Worm (Caenorhabditis elegans) whole organism, L1 larva: ENCODE data around the gene pyk-2.

Source experiments
- C04F5.9 ChIP-seq: sonication (generic microtip); optimal IDR thresholded peaks from 2 replicates; lab custom pipeline; 2016; ENCODE audit warnings: missing genetic modification characterization, missing compliant biosample characterization
- C16A3.4 ChIP-seq: fragments of 150-350 bp; optimal IDR thresholded peaks from 2 replicates; lab custom pipeline; 2014; ENCODE audit warnings: missing biosample characterization, missing genetic modification characterization
- F16B12.6 ChIP-seq: fragments of 150-350 bp; optimal IDR thresholded peaks from 2 replicates; lab custom pipeline; 2014; ENCODE audit warnings: missing biosample characterization, missing genetic modification characterization
- aha-1 ChIP-seq: fragments of 150-350 bp; optimal IDR thresholded peaks from 2 replicates; lab custom pipeline; 2014; ENCODE audit warnings: missing biosample characterization, missing genetic modification characterization
- alr-1 ChIP-seq: fragments of 200-800 bp; sonication (Bioruptor generic); optimal IDR thresholded peaks from 2 replicates; lab custom pipeline; 2018; ENCODE audit warnings: borderline replicate concordance, mild to moderate bottlenecking, missing genetic modification characterization, missing compliant biosample characterization
- blmp-1 ChIP-seq: fragments of 150-350 bp; optimal IDR thresholded peaks from 2 replicates; lab custom pipeline; 2014; ENCODE audit warnings: missing biosample characterization, missing genetic modification characterization
- ceh-82 ChIP-seq, 3 experiments: fragments of 150-350 bp in 1 of 3; sonication (generic microtip) in 2 of 3; optimal IDR thresholded peaks; 2 replicates each; lab custom pipeline; 2014 to 2017; ENCODE audit warnings: missing biosample characterization in 3 of 3, missing genetic modification characterization in 3 of 3
- ces-1 ChIP-seq: fragments of 150-350 bp; optimal IDR thresholded peaks from 2 replicates; lab custom pipeline; 2014; ENCODE audit warnings: missing biosample characterization, missing genetic modification reagents, missing genetic modification characterization
- dsc-1 ChIP-seq: sonication (generic microtip); optimal IDR thresholded peaks from 2 replicates; lab custom pipeline; 2016; ENCODE audit warnings: mild to moderate bottlenecking, missing genetic modification characterization, missing compliant biosample characterization
- efl-1 ChIP-seq, 4 experiments: fragments of 150-350 bp; optimal IDR thresholded peaks in 3 of 4; peaks in 1 of 4; 1 replicate in 1 of 4; 2 replicates in 3 of 4; lab custom pipeline; 2014; ENCODE audit warnings: missing biosample characterization in 2 of 4, missing genetic modification characterization in 2 of 4, missing genetic modification reagents in 2 of 4
- egl-13 ChIP-seq: sonication (generic microtip); optimal IDR thresholded peaks from 2 replicates; lab custom pipeline; 2016; ENCODE audit warnings: missing genotype, missing genetic modification reagents, missing genetic modification characterization, missing compliant biosample characterization
- egl-27 ChIP-seq, 2 experiments: fragments of 150-350 bp in 1 of 2; sonication (generic microtip); optimal IDR thresholded peaks; 3 replicates each; lab custom pipeline; 2017 to 2018; ENCODE audit warnings: missing biosample characterization in 2 of 2, missing genetic modification characterization in 2 of 2, missing genetic modification reagents in 2 of 2
- ets-5 ChIP-seq: fragments of 200-800 bp; sonication (Bioruptor generic); IDR thresholded peaks from 2 replicates; pipeline ENCODE4 v1.3.6; 2022; ENCODE audit warnings: missing genetic modification characterization, missing compliant biosample characterization
- fkh-8 ChIP-seq: sonication (generic microtip); optimal IDR thresholded peaks from 2 replicates; lab custom pipeline; 2016; ENCODE audit warnings: mild to moderate bottlenecking, missing genetic modification characterization, missing compliant biosample characterization
- fos-1 ChIP-seq: fragments of 150-350 bp; optimal IDR thresholded peaks from 2 replicates; lab custom pipeline; 2014; ENCODE audit warnings: missing biosample characterization, missing genetic modification characterization
- grh-1 ChIP-seq: fragments of 200-800 bp; sonication (Bioruptor generic); IDR thresholded peaks from 2 replicates; pipeline ENCODE4 v1.3.6; 2022; ENCODE audit warnings: missing genetic modification reagents, missing genetic modification characterization, missing compliant biosample characterization
- hlh-17 ChIP-seq: fragments of 200-800 bp; sonication (Bioruptor generic); optimal IDR thresholded peaks from 2 replicates; lab custom pipeline; 2018; ENCODE audit warnings: missing genetic modification characterization, mild to moderate bottlenecking, missing compliant biosample characterization, moderate library complexity, borderline replicate concordance
- hpl-2 ChIP-seq: fragments of 150-350 bp; optimal IDR thresholded peaks from 2 replicates; lab custom pipeline; 2014; ENCODE audit warnings: missing biosample characterization, missing genetic modification reagents, missing genetic modification characterization
- isw-1 ChIP-seq: fragments of 200-800 bp; sonication (Bioruptor generic); IDR thresholded peaks from 2 replicates; pipeline ENCODE4 v1.3.6; 2022; ENCODE audit warnings: missing genetic modification characterization, missing compliant biosample characterization
- lin-13 ChIP-seq: fragments of 150-350 bp; optimal IDR thresholded peaks from 2 replicates; lab custom pipeline; 2014; ENCODE audit warnings: missing biosample characterization, missing genetic modification reagents, missing genetic modification characterization
- lin-14 ChIP-seq: fragments of 200-800 bp; sonication (Bioruptor generic); optimal IDR thresholded peaks from 2 replicates; lab custom pipeline; 2018; ENCODE audit warnings: mild to moderate bottlenecking, missing genetic modification characterization, moderate library complexity, missing compliant biosample characterization
- lin-39 ChIP-seq: fragments of 150-350 bp; optimal IDR thresholded peaks from 2 replicates; lab custom pipeline; 2014; ENCODE audit warnings: missing biosample characterization, missing genetic modification reagents, missing genetic modification characterization
- lir-3 ChIP-seq: sonication (generic microtip); optimal IDR thresholded peaks from 2 replicates; lab custom pipeline; 2016; ENCODE audit warnings: mild to moderate bottlenecking, missing genetic modification characterization, moderate library complexity, missing compliant biosample characterization; ENCODE audit not compliant: poor library complexity
- lsy-2 ChIP-seq, 2 experiments: fragments of 150-350 bp; optimal IDR thresholded peaks; 2 replicates each; lab custom pipeline; 2014; ENCODE audit warnings: missing biosample characterization in 2 of 2, missing genetic modification characterization in 2 of 2
- mab-9 ChIP-seq: fragments of 200-800 bp; sonication (Bioruptor generic); IDR thresholded peaks from 2 replicates; pipeline ENCODE4 v1.3.6; 2022; ENCODE audit warnings: missing genetic modification reagents, missing genetic modification characterization, missing compliant biosample characterization
- mdl-1 ChIP-seq, 2 experiments: fragments of 150-350 bp; optimal IDR thresholded peaks; 2 replicates each; lab custom pipeline; 2014 to 2017; ENCODE audit warnings: missing biosample characterization in 2 of 2, missing genetic modification characterization in 2 of 2, inconsistent platforms in 1 of 2
- nhr-11 ChIP-seq: fragments of 150-350 bp; optimal IDR thresholded peaks from 2 replicates; lab custom pipeline; 2014; ENCODE audit warnings: missing biosample characterization, missing genetic modification characterization
- nhr-12 ChIP-seq: sonication (generic microtip); optimal IDR thresholded peaks from 2 replicates; lab custom pipeline; 2017; ENCODE audit warnings: missing biosample characterization, missing genetic modification characterization
- nhr-28 ChIP-seq: fragments of 150-350 bp; optimal IDR thresholded peaks from 2 replicates; lab custom pipeline; 2014; ENCODE audit warnings: missing biosample characterization, missing genetic modification characterization
- nhr-71 ChIP-seq: sonication (generic microtip); optimal IDR thresholded peaks from 2 replicates; lab custom pipeline; 2016; ENCODE audit warnings: mild to moderate bottlenecking, missing genetic modification characterization, moderate library complexity, missing compliant biosample characterization
- nhr-76 ChIP-seq: sonication (generic microtip); optimal IDR thresholded peaks from 2 replicates; lab custom pipeline; 2017; ENCODE audit warnings: missing biosample characterization, missing genetic modification characterization
- nhr-77 ChIP-seq: fragments of 150-350 bp; optimal IDR thresholded peaks from 2 replicates; lab custom pipeline; 2014; ENCODE audit warnings: missing biosample characterization, missing genetic modification characterization
- nhr-84 ChIP-seq: sonication (generic microtip); optimal IDR thresholded peaks from 2 replicates; lab custom pipeline; 2017; ENCODE audit warnings: missing biosample characterization, missing genetic modification characterization
- nhr-85 ChIP-seq: sonication (generic microtip); peaks from one replicate; lab custom pipeline; 2016; ENCODE audit warnings: missing genetic modification characterization, inconsistent platforms, missing compliant biosample characterization
- pag-3 ChIP-seq: sonication (generic microtip); optimal IDR thresholded peaks from 2 replicates; lab custom pipeline; 2017; ENCODE audit warnings: missing genetic modification characterization, mild to moderate bottlenecking, missing compliant biosample characterization, antibody characterized with exemption, borderline replicate concordance; ENCODE audit not compliant: insufficient read depth
- pqm-1 ChIP-seq: sonication (generic microtip); optimal IDR thresholded peaks from 3 replicates; lab custom pipeline; 2017; ENCODE audit warnings: missing biosample characterization, missing genetic modification characterization
- skn-1 ChIP-seq: fragments of 150-350 bp; optimal IDR thresholded peaks from 2 replicates; lab custom pipeline; 2014; ENCODE audit warnings: missing biosample characterization, missing genetic modification characterization
- snpc-4 ChIP-seq: fragments of 150-350 bp; optimal IDR thresholded peaks from 2 replicates; lab custom pipeline; 2014; ENCODE audit warnings: missing biosample characterization, missing genetic modification characterization
- snu-23 ChIP-seq: sonication (generic microtip); optimal IDR thresholded peaks from 2 replicates; lab custom pipeline; 2016; ENCODE audit warnings: missing genetic modification characterization, missing compliant biosample characterization
- tbx-2 ChIP-seq: sonication (generic microtip); optimal IDR thresholded peaks from 2 replicates; lab custom pipeline; 2016; ENCODE audit warnings: missing genetic modification characterization, missing compliant biosample characterization
- unc-62 ChIP-seq: fragments of 150-350 bp; optimal IDR thresholded peaks from 2 replicates; lab custom pipeline; 2014; ENCODE audit warnings: missing biosample characterization, missing genetic modification reagents, missing genetic modification characterization
- unc-98 ChIP-seq: fragments of 200-800 bp; sonication (Bioruptor generic); IDR thresholded peaks from 2 replicates; pipeline ENCODE4 v1.3.6; 2022; ENCODE audit warnings: missing genetic modification characterization, missing compliant biosample characterization
- vab-15 ChIP-seq: sonication (generic microtip); optimal IDR thresholded peaks from 2 replicates; lab custom pipeline; 2017; ENCODE audit warnings: missing genotype, mild to moderate bottlenecking, missing genetic modification characterization, missing compliant biosample characterization
- xbp-1 ChIP-seq: sonication (generic microtip); optimal IDR thresholded peaks from 2 replicates; lab custom pipeline; 2016; ENCODE audit warnings: missing genetic modification characterization, missing compliant biosample characterization
- zag-1 ChIP-seq: fragments of 150-350 bp; optimal IDR thresholded peaks from 2 replicates; lab custom pipeline; 2014; ENCODE audit warnings: missing biosample characterization, missing genetic modification characterization
- ztf-4 ChIP-seq: fragments of 150-350 bp; optimal IDR thresholded peaks from 2 replicates; lab custom pipeline; 2014; ENCODE audit warnings: missing biosample characterization, missing genetic modification characterization

pyk-2 gene

ce11 chrIV:10933062-10933552, 23.4 kb downstream of the pyk-2 start, which contains the start of the genes dnc-1 and lsm-7 (continued):
- TF ChIP-seq zag-1 (tag; lab: Kevin White, UChicago) = no peak
- TF ChIP-seq mab-9 (GFP tag; lab: Robert Waterston, UW) = peak; percentile 27; the same call in 1 of the 2 replicates
- peak; percentile 69 for TF ChIP-seq fkh-8
- TF ChIP-seq nhr-84 = no peak
- TF ChIP-seq ztf-4 (tag; lab: Kevin White, UChicago) = no peak
- no peak for TF ChIP-seq vab-15 (tag; lab: Kevin White, UChicago)
- no peak for TF ChIP-seq nhr-28 (tag; lab: Kevin White, UChicago)
- TF ChIP-seq isw-1 (GFP tag; lab: Robert Waterston, UW) = peak; percentile 62
- peak; percentile 57 for TF ChIP-seq xbp-1 (tag; lab: Kevin White, UChicago)
- peak; percentile 62 for TF ChIP-seq tbx-2 (tag; lab: Kevin White, UChicago)
- TF ChIP-seq lin-13 (GFP tag; lab: Kevin White, UChicago) = peak; percentile 68
- peak; percentile 77 to 87 for TF ChIP-seq lsy-2 (tag; optimal IDR thresholded peaks at IDR 0.05; lab: Kevin White, UChicago)
- TF ChIP-seq efl-1 (optimal IDR thresholded peaks at IDR 0.05; lab: Kevin White, UChicago) = peak; percentile 64 to 77
- peak; percentile 77 to 96 for TF ChIP-seq efl-1 (GFP tag; optimal IDR thresholded peaks at IDR 0.05 in 1 of 2; lab: Kevin White, UChicago)
- TF ChIP-seq nhr-85 (tag; lab: Kevin White, UChicago) = peak; percentile 82
- no peak for TF ChIP-seq unc-62 (GFP tag; lab: Kevin White, UChicago)
- TF ChIP-seq ets-5 (GFP tag; lab: Robert Waterston, UW) = no peak
- TF ChIP-seq snpc-4 (tag; lab: Kevin White, UChicago) = peak; percentile 64
- TF ChIP-seq hlh-17 (GFP tag; lab: Kevin White, UChicago) = no peak
- peak; percentile 41 for TF ChIP-seq hpl-2 (GFP tag; lab: Kevin White, UChicago)
- no peak for TF ChIP-seq grh-1 (GFP tag; lab: Robert Waterston, UW)
- peak; percentile 60 for TF ChIP-seq nhr-77 (tag; lab: Kevin White, UChicago)
- peak in 1 of 2 experiments; percentile 34 for TF ChIP-seq mdl-1 (tag; optimal IDR thresholded peaks at IDR 0.05; lab: Kevin White, UChicago)
- TF ChIP-seq pag-3 = no peak
- peak; percentile 90 for TF ChIP-seq C16A3.4 (tag; lab: Kevin White, UChicago)
- TF ChIP-seq nhr-12 (tag; lab: Kevin White, UChicago) = no peak
- TF ChIP-seq F16B12.6 (tag; lab: Kevin White, UChicago) = peak; percentile 39
- TF ChIP-seq aha-1 (tag; lab: Kevin White, UChicago) = no peak
- TF ChIP-seq egl-13 (tag; lab: Kevin White, UChicago) = peak; percentile 50
- TF ChIP-seq nhr-76 (tag; lab: Kevin White, UChicago) = no peak
- peak; percentile 73 for TF ChIP-seq skn-1 (tag; lab: Kevin White, UChicago)
- no peak for TF ChIP-seq pqm-1 (tag; lab: Kevin White, UChicago)
- TF ChIP-seq snu-23 (GFP tag; lab: Kevin White, UChicago) = peak; percentile 76
- no peak for TF ChIP-seq blmp-1 (tag; lab: Kevin White, UChicago)
- peak; percentile 84 for TF ChIP-seq nhr-71 (tag; lab: Kevin White, UChicago)
- TF ChIP-seq egl-27 (tag; optimal IDR thresholded peaks at IDR 0.05; lab: Kevin White, UChicago) = peak in 1 of 2 experiments; percentile 3
- peak; percentile 45 for TF ChIP-seq fos-1
- no peak for TF ChIP-seq ces-1
- TF ChIP-seq lin-14 = peak; percentile 90
- TF ChIP-seq alr-1 (tag; lab: Kevin White, UChicago) = no peak
- TF ChIP-seq dsc-1 (tag; lab: Kevin White, UChicago) = peak; percentile 48
- peak; percentile 53 to 73 (median 63) for TF ChIP-seq ceh-82 (tag; optimal IDR thresholded peaks at IDR 0.05; lab: Kevin White, UChicago)
- no peak for TF ChIP-seq unc-98 (GFP tag; lab: Robert Waterston, UW)
- TF ChIP-seq lir-3 (tag; lab: Kevin White, UChicago) = no peak
- TF ChIP-seq nhr-11 (tag; lab: Kevin White, UChicago) = no peak
- TF ChIP-seq lin-39 (tag; lab: Kevin White, UChicago) = peak; percentile 41
- no peak for TF ChIP-seq C04F5.9 (tag; lab: Kevin White, UChicago)
